Worm (Caenorhabditis elegans) whole organism, midembryonic: ENCODE results near the gene clec-51.

ENCODE experiments used
- flt-1 ChIP-seq: fragments of 200-800 bp; sonication (Bioruptor generic); IDR thresholded peaks from 2 replicates; pipeline ENCODE4 v1.3.6; 2022; ENCODE audit warnings: missing genetic modification characterization, missing compliant biosample characterization
- klf-2 ChIP-seq: fragments of 200-800 bp; sonication (Bioruptor generic); conservative IDR thresholded peaks from 2 replicates; pipeline ENCODE4 v1.3.6; 2022; ENCODE audit warnings: missing genetic modification reagents, missing genetic modification characterization, missing compliant biosample characterization
- med-1 ChIP-seq: sonication (generic microtip); optimal IDR thresholded peaks from 2 replicates; lab custom pipeline; 2017; ENCODE audit warnings: missing genetic modification characterization, mild to moderate bottlenecking, missing compliant biosample characterization, antibody characterized with exemption, missing genetic modification reagents; ENCODE audit not compliant: insufficient read depth
- ref-1 ChIP-seq: fragments of 200-800 bp; sonication (Bioruptor generic); conservative IDR thresholded peaks from 2 replicates; pipeline ENCODE4 v1.3.6; 2022; ENCODE audit warnings: missing genetic modification reagents, missing genetic modification characterization, missing compliant biosample characterization
- ztf-29 ChIP-seq: fragments of 200-800 bp; sonication (Bioruptor generic); IDR thresholded peaks from 2 replicates; pipeline ENCODE4 v1.3.6; 2022; ENCODE audit warnings: missing genetic modification reagents, missing genetic modification characterization, missing compliant biosample characterization

DNA sequence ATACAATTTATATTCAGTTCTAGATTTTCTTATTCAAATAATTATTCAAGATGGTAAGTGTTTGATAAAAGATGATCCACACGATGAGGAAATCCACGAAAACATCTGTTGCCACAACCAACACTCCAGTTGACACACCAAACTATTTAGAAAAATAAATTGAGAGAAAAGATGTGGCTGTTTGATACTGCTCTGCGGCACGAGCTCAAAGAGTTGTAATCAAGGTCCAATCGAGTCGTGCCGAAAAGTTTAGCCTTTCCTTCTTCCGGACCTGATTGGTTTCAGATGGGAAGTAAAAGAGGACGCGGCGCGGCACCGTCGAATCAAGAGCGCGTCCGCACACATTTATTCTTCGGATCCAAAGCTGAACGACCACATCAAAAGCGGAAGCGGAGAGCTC lies 27.1 kb downstream of the clec-51 start:
- TF ChIP-seq ztf-29 (no peak), flt-1 (GFP tag; lab: Robert Waterston, UW) (no peak), ref-1 (no peak), med-1 (GFP tag; lab: Kevin White, UChicago) (no peak), klf-2 (GFP tag; lab: Robert Waterston, UW) (no peak)
